Fruit fly (Drosophila melanogaster) whole organism, wandering third instar larva: ENCODE measurements around the gene CG10353.

Experiments
- ey ChIP-seq: fragments of 200-800 bp; sonication (Bioruptor generic); optimal IDR thresholded peaks from 2 replicates; lab custom pipeline; 2016; ENCODE audit warnings: missing biosample characterization, missing genetic modification characterization
- fru ChIP-seq: fragments of 200-800 bp; sonication (Bioruptor generic); optimal IDR thresholded peaks from 3 replicates; lab custom pipeline; 2016; ENCODE audit warnings: missing biosample characterization, mild to moderate bottlenecking, missing genetic modification characterization

dm6 chrX:11846049-11846718 lies 40.8 kb downstream of the CG10353 start, which contains the start of gene CG15740:
- TF ChIP-seq ey (GFP tag; lab: Kevin White, UChicago) (no peak), fru (GFP tag; lab: Kevin White, UChicago) (no peak)
